Worm (Caenorhabditis elegans) whole organism, young adult: Measurements from ENCODE around the gene F32E10.8.

Source experiments
- B0336.3 ChIP-seq: fragments of 200-800 bp; sonication (Bioruptor generic); IDR thresholded peaks from 2 replicates; pipeline ENCODE4 v1.3.6; 2022; ENCODE audit warnings: missing genetic modification characterization, missing compliant biosample characterization
- F33H1.4 ChIP-seq: fragments of 200-800 bp; sonication (Bioruptor generic); IDR thresholded peaks from 2 replicates; pipeline ENCODE4 v1.3.6; 2022; ENCODE audit warnings: missing genetic modification reagents, missing genetic modification characterization, missing compliant biosample characterization
- F39B2.1 ChIP-seq: fragments of 200-800 bp; sonication (Bioruptor generic); IDR thresholded peaks from 2 replicates; pipeline ENCODE4 v1.3.6; 2022; ENCODE audit warnings: missing genetic modification reagents, missing genetic modification characterization, missing compliant biosample characterization
- Y95B8A.8 ChIP-seq: fragments of 200-800 bp; sonication (Bioruptor generic); IDR thresholded peaks from 2 replicates; pipeline ENCODE4 v1.3.6; 2022; ENCODE audit warnings: missing genetic modification reagents, missing genetic modification characterization, missing compliant biosample characterization
- ZK185.1 ChIP-seq: sonication (generic microtip); optimal IDR thresholded peaks from 2 replicates; lab custom pipeline; 2016; ENCODE audit warnings: mild to moderate bottlenecking, missing genetic modification characterization, missing compliant biosample characterization; ENCODE audit not compliant: poor library complexity, severe bottlenecking
- akir-1 ChIP-seq: fragments of 200-800 bp; sonication (Bioruptor generic); optimal IDR thresholded peaks from 2 replicates; lab custom pipeline; 2018; ENCODE audit warnings: mild to moderate bottlenecking, missing genetic modification characterization, moderate library complexity, missing compliant biosample characterization
- aptf-2 ChIP-seq: fragments of 200-800 bp; sonication (Bioruptor generic); conservative IDR thresholded peaks from 2 replicates; pipeline ENCODE4 v1.3.6; 2022; ENCODE audit warnings: missing genetic modification reagents, missing genetic modification characterization, missing compliant biosample characterization
- attf-5 ChIP-seq: fragments of 200-800 bp; sonication (Bioruptor generic); optimal IDR thresholded peaks from 2 replicates; lab custom pipeline; 2018; ENCODE audit warnings: mild to moderate bottlenecking, missing genetic modification characterization, missing compliant biosample characterization
- cebp-1 ChIP-seq, 2 experiments: fragments of 200-800 bp in 1 of 2; sonication (Bioruptor generic) in 1 of 2; sonication (generic microtip) in 1 of 2; IDR thresholded peaks in 1 of 2; optimal IDR thresholded peaks in 1 of 2; 2 replicates each; pipeline versions ENCODE4 v1.3.6 to Lab custom; 2017 to 2022; ENCODE audit warnings: missing compliant biosample characterization in 2 of 2, missing genetic modification characterization in 2 of 2, mild to moderate bottlenecking in 1 of 2, missing genetic modification reagents in 1 of 2, moderate library complexity in 1 of 2
- ceh-27 ChIP-seq: fragments of 200-800 bp; sonication (Bioruptor generic); optimal IDR thresholded peaks from 2 replicates; lab custom pipeline; 2018; ENCODE audit warnings: mild to moderate bottlenecking, missing genetic modification characterization, moderate library complexity, missing compliant biosample characterization
- chd-7 ChIP-seq: sonication (generic microtip); optimal IDR thresholded peaks from 2 replicates; lab custom pipeline; 2016; ENCODE audit warnings: mild to moderate bottlenecking, missing genetic modification characterization, moderate library complexity, missing compliant biosample characterization
- die-1 ChIP-seq: sonication (generic microtip); optimal IDR thresholded peaks from 2 replicates; lab custom pipeline; 2016; ENCODE audit warnings: missing genotype, mild to moderate bottlenecking, missing genetic modification characterization, missing compliant biosample characterization
- dox-1 ChIP-seq: fragments of 200-800 bp; sonication (Bioruptor generic); IDR thresholded peaks from 2 replicates; pipeline ENCODE4 v1.3.6; 2022; ENCODE audit warnings: missing genetic modification reagents, missing genetic modification characterization, missing compliant biosample characterization
- dpff-1 ChIP-seq: sonication (generic microtip); optimal IDR thresholded peaks from 2 replicates; lab custom pipeline; 2017; ENCODE audit warnings: mild to moderate bottlenecking, missing genetic modification characterization, missing compliant biosample characterization
- ets-4 ChIP-seq: fragments of 200-800 bp; sonication (Bioruptor generic); optimal IDR thresholded peaks from 2 replicates; lab custom pipeline; 2018; ENCODE audit warnings: mild to moderate bottlenecking, missing genetic modification characterization, missing compliant biosample characterization
- hmg-20 ChIP-seq: fragments of 200-800 bp; sonication (Bioruptor generic); IDR thresholded peaks from 2 replicates; pipeline ENCODE4 v1.3.6; 2022; ENCODE audit warnings: missing genetic modification reagents, missing genetic modification characterization, missing compliant biosample characterization
- hrde-1 ChIP-seq: sonication (generic microtip); optimal IDR thresholded peaks from 2 replicates; lab custom pipeline; 2016; ENCODE audit warnings: missing genetic modification characterization, mild to moderate bottlenecking, missing compliant biosample characterization, moderate library complexity, missing genotype, missing genetic modification reagents, borderline replicate concordance
- lin-26 ChIP-seq: fragments of 200-800 bp; sonication (Bioruptor generic); IDR thresholded peaks from 2 replicates; pipeline ENCODE4 v1.3.6; 2022; ENCODE audit warnings: missing genetic modification reagents, missing genetic modification characterization, missing compliant biosample characterization
- lin-35 ChIP-seq, 3 experiments: fragments of 150-350 bp in 2 of 3; sonication (generic microtip) in 1 of 3; optimal IDR thresholded peaks; 2 replicates each; lab custom pipeline; 2014 to 2018; ENCODE audit warnings: missing biosample characterization in 3 of 3, missing genetic modification characterization in 3 of 3, missing genetic modification reagents in 3 of 3
- madf-6 ChIP-seq: fragments of 200-800 bp; sonication (Bioruptor generic); IDR thresholded peaks from 2 replicates; pipeline ENCODE4 v1.3.6; 2022; ENCODE audit warnings: missing genetic modification reagents, missing genetic modification characterization, missing compliant biosample characterization
- madf-8 ChIP-seq: fragments of 200-800 bp; sonication (Bioruptor generic); conservative IDR thresholded peaks from 2 replicates; pipeline ENCODE4 v1.3.6; 2022; ENCODE audit warnings: missing genetic modification reagents, missing genetic modification characterization, missing compliant biosample characterization
- mcd-1 ChIP-seq: fragments of 200-800 bp; sonication (Bioruptor generic); IDR thresholded peaks from 2 replicates; pipeline ENCODE4 v1.3.6; 2022; ENCODE audit warnings: missing genetic modification reagents, missing genetic modification characterization, missing compliant biosample characterization
- nfya-2 ChIP-seq: fragments of 200-800 bp; sonication (Bioruptor generic); IDR thresholded peaks from 2 replicates; pipeline ENCODE4 v1.3.6; 2022; ENCODE audit warnings: missing genetic modification reagents, missing genetic modification characterization, missing compliant biosample characterization
- nfyb-1 ChIP-seq: fragments of 200-800 bp; sonication (Bioruptor generic); IDR thresholded peaks from 2 replicates; pipeline ENCODE4 v1.3.6; 2022; ENCODE audit warnings: missing genetic modification reagents, missing genetic modification characterization, missing compliant biosample characterization
- nhr-120 ChIP-seq: fragments of 200-800 bp; sonication (Bioruptor generic); IDR thresholded peaks from 2 replicates; pipeline ENCODE4 v1.3.6; 2022; ENCODE audit warnings: missing genetic modification characterization, missing compliant biosample characterization
- nhr-179 ChIP-seq: sonication (generic microtip); optimal IDR thresholded peaks from 2 replicates; lab custom pipeline; 2016; ENCODE audit warnings: mild to moderate bottlenecking, missing genetic modification characterization, missing compliant biosample characterization
- nhr-80 ChIP-seq: sonication (generic microtip); optimal IDR thresholded peaks from 2 replicates; lab custom pipeline; 2016; ENCODE audit warnings: missing genetic modification characterization, missing compliant biosample characterization
- repo-1 ChIP-seq: sonication (generic microtip); optimal IDR thresholded peaks from 2 replicates; lab custom pipeline; 2017; ENCODE audit warnings: mild to moderate bottlenecking, missing genetic modification characterization, missing compliant biosample characterization
- snpc-1.1 ChIP-seq: sonication (generic microtip); optimal IDR thresholded peaks from 2 replicates; lab custom pipeline; 2017; ENCODE audit warnings: missing genetic modification characterization, mild to moderate bottlenecking, missing compliant biosample characterization, antibody characterized with exemption, moderate library complexity, missing genotype, missing genetic modification reagents; ENCODE audit not compliant: insufficient read depth
- snpc-1.3 ChIP-seq: sonication (generic microtip); optimal IDR thresholded peaks from 2 replicates; lab custom pipeline; 2017; ENCODE audit warnings: missing genetic modification characterization, mild to moderate bottlenecking, missing compliant biosample characterization, antibody characterized with exemption, moderate library complexity, missing genotype, missing genetic modification reagents; ENCODE audit not compliant: insufficient read depth
- snpc-4 ChIP-seq, 5 experiments: fragments of 150-350 bp in 1 of 5; sonication (generic microtip) in 4 of 5; optimal IDR thresholded peaks; 2 replicates each; lab custom pipeline; 2014 to 2018; ENCODE audit warnings: missing genetic modification characterization in 5 of 5, missing biosample characterization in 3 of 5, antibody characterized with exemption in 2 of 5, mild to moderate bottlenecking in 2 of 5, missing compliant biosample characterization in 2 of 5, missing genotype in 2 of 5, moderate library complexity in 2 of 5, missing genetic modification reagents in 1 of 5
- tbp1 ChIP-seq: fragments of 200-800 bp; sonication (Bioruptor generic); optimal IDR thresholded peaks from 2 replicates; lab custom pipeline; 2018; ENCODE audit warnings: mild to moderate bottlenecking, missing genetic modification characterization, missing compliant biosample characterization
- tbx-9 ChIP-seq: sonication (generic microtip); optimal IDR thresholded peaks from 2 replicates; lab custom pipeline; 2016; ENCODE audit warnings: borderline replicate concordance, missing genetic modification characterization, inconsistent platforms, missing compliant biosample characterization
- tlf-1 ChIP-seq: fragments of 200-800 bp; sonication (Bioruptor generic); optimal IDR thresholded peaks from 2 replicates; lab custom pipeline; 2018; ENCODE audit warnings: mild to moderate bottlenecking, missing genetic modification characterization, missing compliant biosample characterization
- zfh-2 ChIP-seq: fragments of 200-800 bp; sonication (Bioruptor generic); conservative IDR thresholded peaks from 2 replicates; pipeline ENCODE4 v1.3.6; 2022; ENCODE audit warnings: missing genetic modification reagents, missing genetic modification characterization, missing compliant biosample characterization
- ztf-18 ChIP-seq: sonication (generic microtip); optimal IDR thresholded peaks from 2 replicates; lab custom pipeline; 2016; ENCODE audit warnings: missing genotype, mild to moderate bottlenecking, missing genetic modification characterization, missing compliant biosample characterization
- ztf-22 ChIP-seq: fragments of 200-800 bp; sonication (Bioruptor generic); optimal IDR thresholded peaks from 2 replicates; lab custom pipeline; 2018; ENCODE audit warnings: mild to moderate bottlenecking, missing genetic modification characterization, moderate library complexity, missing compliant biosample characterization

F32E10.8 gene

DNA sequence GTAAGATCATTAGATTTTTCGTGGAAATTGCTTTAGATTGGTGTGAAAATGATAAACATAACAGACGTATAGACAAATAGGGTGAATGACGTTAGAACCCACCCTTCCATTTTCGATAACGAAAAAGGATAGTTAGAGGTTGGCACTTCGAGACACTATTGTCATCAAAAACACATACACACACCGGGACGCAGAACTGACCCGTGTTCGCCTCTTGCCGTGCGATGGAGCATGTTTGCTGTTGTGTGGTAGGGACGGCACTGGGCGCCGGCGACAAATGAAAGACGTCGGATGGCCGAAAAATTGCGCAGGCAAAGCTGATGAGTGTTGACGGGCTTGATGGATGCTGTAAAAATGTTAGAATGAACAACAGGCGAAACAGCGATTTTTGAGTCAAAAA is 17.6 kb upstream of the F32E10.8 start (continued):
- no peak for TF ChIP-seq snpc-4 (GFP tag; optimal IDR thresholded peaks at IDR 0.05; lab: Kevin White, UChicago)
- TF ChIP-seq snpc-4 (tag; optimal IDR thresholded peaks at IDR 0.05; lab: Kevin White, UChicago): no peak
- TF ChIP-seq dpff-1 (tag; lab: Kevin White, UChicago): no peak
- TF ChIP-seq mcd-1 (GFP tag; lab: Robert Waterston, UW): peak; percentile 57
- no peak for TF ChIP-seq die-1 (tag; lab: Kevin White, UChicago)
- no peak for TF ChIP-seq tlf-1
- TF ChIP-seq attf-5 (GFP tag; lab: Kevin White, UChicago): peak; percentile 58
- no peak for TF ChIP-seq hmg-20 (GFP tag; lab: Robert Waterston, UW)
- TF ChIP-seq dox-1 (GFP tag; lab: Robert Waterston, UW): peak; percentile 66
- TF ChIP-seq aptf-2 (GFP tag; lab: Robert Waterston, UW): no peak
- TF ChIP-seq zfh-2 (GFP tag; lab: Robert Waterston, UW): peak; percentile 68; the same call in 1 of the 2 replicates
- no peak for TF ChIP-seq akir-1 (GFP tag; lab: Kevin White, UChicago)
- peak; percentile 12 for TF ChIP-seq tbp1 (GFP tag; lab: Kevin White, UChicago)
- TF ChIP-seq F39B2.1 (GFP tag; lab: Robert Waterston, UW): no peak
- TF ChIP-seq chd-7 (tag; lab: Kevin White, UChicago): no peak
- peak; percentile 55 for TF ChIP-seq ztf-18 (tag; lab: Kevin White, UChicago)
- peak; percentile 96 for TF ChIP-seq nhr-80 (tag; lab: Kevin White, UChicago)
- 0 out of 2 replicates have a peak, but pooled peaks have one; percentile 32 for TF ChIP-seq nhr-120 (GFP tag; lab: Robert Waterston, UW)
- peak; percentile 86 for TF ChIP-seq ets-4
- TF ChIP-seq snpc-1.1 (tag; lab: Kevin White, UChicago): no peak
- no peak for TF ChIP-seq madf-8
- peak; percentile 31; the same call in 1 of the 2 replicates for TF ChIP-seq madf-6 (GFP tag; lab: Robert Waterston, UW)
- no peak for TF ChIP-seq nhr-179
- no peak for TF ChIP-seq lin-35 (GFP tag; optimal IDR thresholded peaks at IDR 0.05; lab: Kevin White, UChicago)
- peak; percentile 43 for TF ChIP-seq lin-26 (GFP tag; lab: Robert Waterston, UW)
- peak; percentile 71 for TF ChIP-seq ceh-27
- TF ChIP-seq, all 124 proteins: peak for 19

DNA sequence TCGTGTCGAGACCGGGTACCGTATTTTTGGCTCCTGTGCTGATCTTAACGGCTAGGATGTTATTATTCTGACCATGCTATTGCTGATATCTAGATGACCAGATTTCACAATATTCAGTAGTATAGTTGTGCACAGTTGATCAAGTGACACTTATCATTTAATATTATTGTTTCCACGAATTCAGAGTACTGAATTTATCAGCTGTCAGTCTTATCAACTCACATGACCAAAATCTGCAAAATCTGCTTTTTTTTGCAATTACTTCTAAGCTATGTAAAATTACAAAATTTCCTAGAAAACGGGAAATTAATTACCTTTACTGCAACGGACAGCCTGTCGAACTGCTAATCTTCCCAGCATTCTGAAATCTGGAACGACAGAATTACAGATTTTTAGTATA is 17.0 kb upstream of the F32E10.8 start, which contains the start of gene pam-1:
Gene pam-1, minus strand, starts transcription at position 368 of the 400 bp plus-strand sequence.
- TF ChIP-seq nfya-2 (GFP tag; lab: Robert Waterston, UW): no peak
- no peak for TF ChIP-seq cebp-1 (GFP tag; IDR thresholded peaks at IDR 0.05; lab: Robert Waterston, UW)
- TF ChIP-seq cebp-1 (tag; optimal IDR thresholded peaks at IDR 0.05; lab: Kevin White, UChicago): peak; percentile 42
- TF ChIP-seq nfyb-1 (GFP tag; lab: Robert Waterston, UW): peak; percentile 26; the same call in 1 of the 2 replicates

DNA sequence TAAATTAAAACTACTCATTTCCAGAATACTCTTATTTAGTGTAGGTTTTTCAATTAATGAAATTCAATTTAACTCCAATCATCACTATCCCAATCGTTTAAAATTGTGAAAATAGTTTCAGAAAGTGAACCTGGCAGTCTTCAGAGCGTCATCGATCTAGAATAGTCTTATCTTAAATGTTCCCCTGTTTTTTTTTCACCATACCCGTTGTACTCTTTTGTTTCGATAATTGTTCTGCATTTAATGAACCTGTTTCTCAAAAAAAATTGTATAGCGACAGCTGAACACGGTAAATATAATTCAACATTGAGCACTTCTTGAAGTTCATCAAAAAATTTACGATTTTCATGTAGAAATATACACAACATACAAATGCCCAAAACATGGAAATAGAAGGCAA is 16.2 kb upstream of the F32E10.8 start:
- TF ChIP-seq nfyb-1 (GFP tag; lab: Robert Waterston, UW) (0 out of 2 replicates have a peak, but pooled peaks have one; percentile 14), repo-1 (tag; lab: Kevin White, UChicago) (peak; percentile 64), tbx-9 (tag; lab: Kevin White, UChicago) (no peak), snpc-1.3 (peak; percentile 3), F33H1.4 (GFP tag; lab: Robert Waterston, UW) (no peak), ZK185.1 (tag; lab: Kevin White, UChicago) (peak; percentile 35), ztf-22 (GFP tag; lab: Kevin White, UChicago) (no peak), tlf-1 (peak; percentile 16), B0336.3 (GFP tag; lab: Robert Waterston, UW) (0 out of 2 replicates have a peak, but pooled peaks have one; percentile 37), hrde-1 (tag; lab: Kevin White, UChicago) (peak; percentile 69), madf-6 (GFP tag; lab: Robert Waterston, UW) (peak; percentile 42; the same call in 1 of the 2 replicates), Y95B8A.8 (GFP tag; lab: Robert Waterston, UW) (peak; percentile 43; the same call in 1 of the 2 replicates), snpc-4 (GFP tag; optimal IDR thresholded peaks at IDR 0.05; lab: Kevin White, UChicago) (no peak), snpc-4 (tag; optimal IDR thresholded peaks at IDR 0.05; lab: Kevin White, UChicago) (peak in 1 of 4 experiments; percentile 12)
- TF ChIP-seq, all 124 proteins: peak for 10
